Fruit fly (Drosophila melanogaster): ENCODE data around the gene CG33252.

Gene CG33252

DNA sequence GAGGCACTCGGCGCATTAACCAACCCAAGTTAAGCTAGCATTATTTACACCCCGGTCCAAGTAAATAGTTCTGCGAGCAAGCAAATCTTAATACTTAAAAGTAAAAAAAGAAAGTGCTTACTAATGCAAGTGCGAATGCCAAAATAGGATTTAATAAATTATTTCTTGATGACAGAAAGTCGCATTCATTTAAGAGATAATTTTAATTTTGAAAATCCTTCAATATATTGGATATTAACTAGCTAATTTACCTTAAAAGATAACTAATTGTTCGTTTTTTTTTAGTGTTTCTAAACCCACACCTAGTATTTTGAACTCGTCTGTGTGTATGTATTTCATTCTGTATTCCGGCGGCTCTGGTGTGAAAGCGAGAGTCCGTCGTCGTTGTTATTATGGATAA is 42.2 kb downstream of the CG33252 start (continued):
- TF ChIP-seq stwl (tag; optimal IDR thresholded peaks at IDR 0.05): no peak
- TF ChIP-seq CG17359 (tag; optimal IDR thresholded peaks at IDR 0.05): peak; percentile 65
- TF ChIP-seq inv (GFP tag; IDR thresholded peaks at IDR 0.05; ENCODE audit: partially characterized antibody): no peak
- no peak for TF ChIP-seq CG4730 (GFP tag; IDR thresholded peaks at IDR 0.05)
- TF ChIP-seq CG9727 (GFP tag; optimal IDR thresholded peaks at IDR 0.05): peak; percentile 41
- TF ChIP-seq CG10209 (GFP tag; optimal IDR thresholded peaks at IDR 0.05): peak; percentile 27
- TF ChIP-seq gcm2 (GFP tag; optimal IDR thresholded peaks at IDR 0.05): no peak
- no peak for TF ChIP-seq hbn (GFP tag; IDR thresholded peaks at IDR 0.05; ENCODE audit: partially characterized antibody)
- no peak for TF ChIP-seq CG14965 (GFP tag; optimal IDR thresholded peaks at IDR 0.05; ENCODE audit: borderline replicate concordance)
- peak; percentile 3 for TF ChIP-seq CG6254 (GFP tag; optimal IDR thresholded peaks at IDR 0.05)
- no peak for TF ChIP-seq abd-A (tag; optimal IDR thresholded peaks at IDR 0.05)
- no peak for TF ChIP-seq zfh1 (GFP tag; IDR thresholded peaks at IDR 0.05)
- no peak for TF ChIP-seq jing (GFP tag; optimal IDR thresholded peaks at IDR 0.05)
- TF ChIP-seq scrt (GFP tag; optimal IDR thresholded peaks at IDR 0.05): peak; percentile 7
- TF ChIP-seq pnt (GFP tag; optimal IDR thresholded peaks at IDR 0.05): no peak
- TF ChIP-seq GATAe (GFP tag; conservative IDR thresholded peaks at IDR 0.05): no peak
- no peak for TF ChIP-seq CG3726 (GFP tag; IDR thresholded peaks at IDR 0.05)
- TF ChIP-seq CG6175 (GFP tag; IDR thresholded peaks at IDR 0.05): no peak
- TF ChIP-seq Lhr (GFP tag; optimal IDR thresholded peaks at IDR 0.05): no peak
- TF ChIP-seq Dref (GFP tag; IDR thresholded peaks at IDR 0.05): no peak
- no peak for TF ChIP-seq Six4 (GFP tag; optimal IDR thresholded peaks at IDR 0.05)
- no peak for TF ChIP-seq ara (GFP tag; IDR thresholded peaks at IDR 0.05)
- no peak for TF ChIP-seq CG10321 (GFP tag; IDR thresholded peaks at IDR 0.05)
- TF ChIP-seq CG3838 (GFP tag; optimal IDR thresholded peaks at IDR 0.05): no peak
- 0 out of 2 replicates have a peak, but pooled peaks have one; percentile 33 for TF ChIP-seq sob (GFP tag; IDR thresholded peaks at IDR 0.05)
- 0 out of 2 replicates have a peak, but pooled peaks have one; percentile 23 for TF ChIP-seq H2.0 (GFP tag; IDR thresholded peaks at IDR 0.05)
- TF ChIP-seq unc-4 (GFP tag; IDR thresholded peaks at IDR 0.05; ENCODE audit: partially characterized antibody): no peak
- TF ChIP-seq Drgx (GFP tag; IDR thresholded peaks at IDR 0.05): 0 out of 2 replicates have a peak, but pooled peaks have one; percentile 31
- no peak for TF ChIP-seq CG34376 (GFP tag; optimal IDR thresholded peaks at IDR 0.05)
- TF ChIP-seq CG7786 (GFP tag; optimal IDR thresholded peaks at IDR 0.05): no peak
- peak; percentile 26 for TF ChIP-seq fd3F (GFP tag; optimal IDR thresholded peaks at IDR 0.05)
- TF ChIP-seq ind (GFP tag; optimal IDR thresholded peaks at IDR 0.05): peak; percentile 36
- peak; percentile 12 for TF ChIP-seq CG4328 (GFP tag; optimal IDR thresholded peaks at IDR 0.05)
- TF ChIP-seq kay (GFP tag; optimal IDR thresholded peaks at IDR 0.05): no peak
- no peak for TF ChIP-seq CG2889 (GFP tag; IDR thresholded peaks at IDR 0.05)
- peak; percentile 1 for TF ChIP-seq CG18619 (GFP tag; optimal IDR thresholded peaks at IDR 0.05)
- TF ChIP-seq CG12236 (GFP tag; optimal IDR thresholded peaks at IDR 0.05): no peak
- TF ChIP-seq CG12155 (GFP tag; optimal IDR thresholded peaks at IDR 0.05): no peak
- TF ChIP-seq slp2 (GFP tag; optimal IDR thresholded peaks at IDR 0.05): no peak
- no peak for TF ChIP-seq CG11247 (GFP tag; IDR thresholded peaks at IDR 0.05)
- no peak for TF ChIP-seq B-H2 (GFP tag; optimal IDR thresholded peaks at IDR 0.05)
- TF ChIP-seq dysf (GFP tag; IDR thresholded peaks at IDR 0.05): peak; percentile 62; the same call in 2 of the 3 replicates
- no peak for TF ChIP-seq tx (GFP tag; optimal IDR thresholded peaks at IDR 0.05)
- no peak for TF ChIP-seq luna (GFP tag; optimal IDR thresholded peaks at IDR 0.05)
- TF ChIP-seq H15 (GFP tag; IDR thresholded peaks at IDR 0.05): no peak
- TF ChIP-seq Hmr (GFP tag; optimal IDR thresholded peaks at IDR 0.05): peak; percentile 39
- no peak for TF ChIP-seq NC2α (GFP tag; optimal IDR thresholded peaks at IDR 0.05)
- TF ChIP-seq eyg (GFP tag; optimal IDR thresholded peaks at IDR 0.05): no peak
- TF ChIP-seq p53 (GFP tag; optimal IDR thresholded peaks at IDR 0.05): no peak
- TF ChIP-seq kni (GFP tag; optimal IDR thresholded peaks at IDR 0.05): no peak
- TF ChIP-seq pita (GFP tag; optimal IDR thresholded peaks at IDR 0.05): no peak
- TF ChIP-seq CkIIα-i1 (GFP tag; IDR thresholded peaks at IDR 0.05): no peak

All from whole organism, embryonic.